Worm (Caenorhabditis elegans) whole organism, L1 larva: ENCODE data around the gene F23H12.3.
"Not testable (repeated sequence)": the region's sequence is repeated elsewhere in the genome, so short reads cannot be mapped to it uniquely, and the experiment has no call there.

Source experiments
- C16A3.4 ChIP-seq: fragments of 150-350 bp; optimal IDR thresholded peaks from 2 replicates; lab custom pipeline; 2014; ENCODE audit warnings: missing biosample characterization, missing genetic modification characterization
- C34B4.2 ChIP-seq: sonication (generic microtip); optimal IDR thresholded peaks from 2 replicates; lab custom pipeline; 2017; ENCODE audit warnings: mild to moderate bottlenecking, missing genetic modification characterization, missing compliant biosample characterization
- F16B12.6 ChIP-seq: fragments of 150-350 bp; optimal IDR thresholded peaks from 2 replicates; lab custom pipeline; 2014; ENCODE audit warnings: missing biosample characterization, missing genetic modification characterization
- aha-1 ChIP-seq: fragments of 150-350 bp; optimal IDR thresholded peaks from 2 replicates; lab custom pipeline; 2014; ENCODE audit warnings: missing biosample characterization, missing genetic modification characterization
- blmp-1 ChIP-seq: fragments of 150-350 bp; optimal IDR thresholded peaks from 2 replicates; lab custom pipeline; 2014; ENCODE audit warnings: missing biosample characterization, missing genetic modification characterization
- ces-1 ChIP-seq: fragments of 150-350 bp; optimal IDR thresholded peaks from 2 replicates; lab custom pipeline; 2014; ENCODE audit warnings: missing biosample characterization, missing genetic modification reagents, missing genetic modification characterization
- dpl-1 ChIP-seq, 3 experiments: fragments of 150-350 bp in 2 of 3; sonication (generic microtip) in 1 of 3; optimal IDR thresholded peaks; 2 replicates each; lab custom pipeline; 2014 to 2017; ENCODE audit warnings: missing biosample characterization in 3 of 3, missing genetic modification characterization in 3 of 3, missing genetic modification reagents in 3 of 3
- dsc-1 ChIP-seq: sonication (generic microtip); optimal IDR thresholded peaks from 2 replicates; lab custom pipeline; 2016; ENCODE audit warnings: mild to moderate bottlenecking, missing genetic modification characterization, missing compliant biosample characterization
- efl-1 ChIP-seq, 4 experiments: fragments of 150-350 bp; optimal IDR thresholded peaks in 3 of 4; peaks in 1 of 4; 1 replicate in 1 of 4; 2 replicates in 3 of 4; lab custom pipeline; 2014; ENCODE audit warnings: missing biosample characterization in 2 of 4, missing genetic modification characterization in 2 of 4, missing genetic modification reagents in 2 of 4
- efl-3 ChIP-seq: fragments of 200-800 bp; sonication (Bioruptor generic); optimal IDR thresholded peaks from 2 replicates; lab custom pipeline; 2018; ENCODE audit warnings: mild to moderate bottlenecking, missing genetic modification characterization, missing compliant biosample characterization
- egl-13 ChIP-seq: sonication (generic microtip); optimal IDR thresholded peaks from 2 replicates; lab custom pipeline; 2016; ENCODE audit warnings: missing genotype, missing genetic modification reagents, missing genetic modification characterization, missing compliant biosample characterization
- fkh-8 ChIP-seq: sonication (generic microtip); optimal IDR thresholded peaks from 2 replicates; lab custom pipeline; 2016; ENCODE audit warnings: mild to moderate bottlenecking, missing genetic modification characterization, missing compliant biosample characterization
- hlh-4 ChIP-seq: sonication (generic microtip); optimal IDR thresholded peaks from 2 replicates; lab custom pipeline; 2016; ENCODE audit warnings: mild to moderate bottlenecking, missing genetic modification characterization, missing compliant biosample characterization
- hpl-2 ChIP-seq: fragments of 150-350 bp; optimal IDR thresholded peaks from 2 replicates; lab custom pipeline; 2014; ENCODE audit warnings: missing biosample characterization, missing genetic modification reagents, missing genetic modification characterization
- isw-1 ChIP-seq: fragments of 200-800 bp; sonication (Bioruptor generic); IDR thresholded peaks from 2 replicates; pipeline ENCODE4 v1.3.6; 2022; ENCODE audit warnings: missing genetic modification characterization, missing compliant biosample characterization
- lin-13 ChIP-seq: fragments of 150-350 bp; optimal IDR thresholded peaks from 2 replicates; lab custom pipeline; 2014; ENCODE audit warnings: missing biosample characterization, missing genetic modification reagents, missing genetic modification characterization
- lin-15B ChIP-seq: fragments of 150-350 bp; sonication (generic microtip); optimal IDR thresholded peaks from 3 replicates; lab custom pipeline; 2014; ENCODE audit warnings: missing biosample characterization, missing genetic modification characterization
- lin-35 ChIP-seq, 2 experiments: fragments of 150-350 bp; optimal IDR thresholded peaks; 2 replicates each; lab custom pipeline; 2014; ENCODE audit warnings: missing biosample characterization in 2 of 2, missing genetic modification characterization in 2 of 2, missing genetic modification reagents in 2 of 2
- mdl-1 ChIP-seq, 2 experiments: fragments of 150-350 bp; optimal IDR thresholded peaks; 2 replicates each; lab custom pipeline; 2014 to 2017; ENCODE audit warnings: missing biosample characterization in 2 of 2, missing genetic modification characterization in 2 of 2, inconsistent platforms in 1 of 2
- mef-2 ChIP-seq: fragments of 150-350 bp; optimal IDR thresholded peaks from 2 replicates; lab custom pipeline; 2014; ENCODE audit warnings: missing biosample characterization, missing genetic modification characterization
- mep-1 ChIP-seq: fragments of 150-350 bp; optimal IDR thresholded peaks from 2 replicates; lab custom pipeline; 2014; ENCODE audit warnings: missing biosample characterization, missing genetic modification characterization
- nhr-28 ChIP-seq: fragments of 150-350 bp; optimal IDR thresholded peaks from 2 replicates; lab custom pipeline; 2014; ENCODE audit warnings: missing biosample characterization, missing genetic modification characterization
- nhr-71 ChIP-seq: sonication (generic microtip); optimal IDR thresholded peaks from 2 replicates; lab custom pipeline; 2016; ENCODE audit warnings: mild to moderate bottlenecking, missing genetic modification characterization, moderate library complexity, missing compliant biosample characterization
- nhr-84 ChIP-seq: sonication (generic microtip); optimal IDR thresholded peaks from 2 replicates; lab custom pipeline; 2017; ENCODE audit warnings: missing biosample characterization, missing genetic modification characterization
- pax-3 ChIP-seq: fragments of 200-800 bp; sonication (Bioruptor generic); optimal IDR thresholded peaks from 2 replicates; lab custom pipeline; 2018; ENCODE audit warnings: mild to moderate bottlenecking, missing genetic modification characterization, moderate library complexity, missing compliant biosample characterization
- pqm-1 ChIP-seq: sonication (generic microtip); optimal IDR thresholded peaks from 3 replicates; lab custom pipeline; 2017; ENCODE audit warnings: missing biosample characterization, missing genetic modification characterization
- rnt-1 ChIP-seq: sonication (generic microtip); optimal IDR thresholded peaks from 2 replicates; lab custom pipeline; 2016; ENCODE audit warnings: mild to moderate bottlenecking, missing genetic modification characterization, moderate library complexity, missing compliant biosample characterization
- skn-1 ChIP-seq: fragments of 150-350 bp; optimal IDR thresholded peaks from 2 replicates; lab custom pipeline; 2014; ENCODE audit warnings: missing biosample characterization, missing genetic modification characterization
- snpc-4 ChIP-seq: fragments of 150-350 bp; optimal IDR thresholded peaks from 2 replicates; lab custom pipeline; 2014; ENCODE audit warnings: missing biosample characterization, missing genetic modification characterization
- snu-23 ChIP-seq: sonication (generic microtip); optimal IDR thresholded peaks from 2 replicates; lab custom pipeline; 2016; ENCODE audit warnings: missing genetic modification characterization, missing compliant biosample characterization
- sox-4 ChIP-seq: sonication (generic microtip); optimal IDR thresholded peaks from 2 replicates; lab custom pipeline; 2016; ENCODE audit warnings: missing genetic modification characterization, missing compliant biosample characterization
- tbx-2 ChIP-seq: sonication (generic microtip); optimal IDR thresholded peaks from 2 replicates; lab custom pipeline; 2016; ENCODE audit warnings: missing genetic modification characterization, missing compliant biosample characterization
- unc-62 ChIP-seq: fragments of 150-350 bp; optimal IDR thresholded peaks from 2 replicates; lab custom pipeline; 2014; ENCODE audit warnings: missing biosample characterization, missing genetic modification reagents, missing genetic modification characterization
- unc-98 ChIP-seq: fragments of 200-800 bp; sonication (Bioruptor generic); IDR thresholded peaks from 2 replicates; pipeline ENCODE4 v1.3.6; 2022; ENCODE audit warnings: missing genetic modification characterization, missing compliant biosample characterization
- xbp-1 ChIP-seq: sonication (generic microtip); optimal IDR thresholded peaks from 2 replicates; lab custom pipeline; 2016; ENCODE audit warnings: missing genetic modification characterization, missing compliant biosample characterization

The F23H12.3 gene

DNA sequence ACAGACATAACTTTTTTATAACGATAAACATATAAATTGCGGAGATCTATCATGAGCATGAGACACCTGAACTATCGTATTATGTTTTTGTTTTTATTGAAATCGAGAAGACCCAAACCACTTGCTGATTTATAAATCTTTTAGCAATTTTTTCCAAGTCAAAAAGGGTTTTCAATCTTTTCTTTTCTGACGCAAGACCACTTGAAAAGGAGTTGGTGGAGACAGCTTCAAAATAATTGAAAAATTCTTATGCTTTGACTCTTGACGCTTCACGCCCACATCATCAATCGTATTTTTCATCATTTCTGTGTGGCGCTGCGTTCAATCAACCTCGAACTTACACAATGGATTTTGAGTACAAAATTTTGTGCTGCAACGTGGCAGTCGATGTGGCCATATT is 26.4 kb downstream of the F23H12.3 start, which contains the start of gene F23H12.7:
Gene F23H12.7 (plus strand): TSS at position 301 of the 400 bp plus-strand sequence.
- TF ChIP-seq hlh-4 (tag; lab: Kevin White, UChicago), result no peak
- TF ChIP-seq C16A3.4 (tag; lab: Kevin White, UChicago), result no peak
- no peak for TF ChIP-seq pqm-1
- no peak for TF ChIP-seq snpc-4 (tag; lab: Kevin White, UChicago)

DNA sequence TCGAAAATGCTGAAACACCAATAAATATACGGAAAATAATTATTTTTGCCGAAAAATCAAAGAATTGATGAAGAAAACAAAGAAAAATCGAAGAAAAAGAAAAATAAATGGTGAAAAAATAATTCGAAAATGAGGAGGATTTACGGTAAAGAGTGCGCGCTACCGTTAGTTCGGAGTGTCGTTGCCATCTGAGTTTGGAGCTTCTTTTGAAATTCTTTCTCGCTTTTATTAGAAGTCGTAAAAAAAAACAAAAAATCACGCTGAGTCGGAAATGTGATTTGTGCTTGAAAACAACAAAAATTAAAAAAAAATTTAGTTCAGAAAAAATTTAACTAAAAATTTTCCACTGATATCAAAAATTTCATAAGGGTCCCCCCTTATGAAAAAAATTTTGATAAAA is 29.3 kb downstream of the F23H12.3 start, which contains the start of gene F23H12.10:
Gene F23H12.10 (minus strand): TSS at position 12 of the 400 bp plus-strand sequence.
- not testable (repeated sequence) for TF ChIP-seq tbx-2; mep-1 (tag; lab: Kevin White, UChicago); efl-1 (optimal IDR thresholded peaks at IDR 0.05; lab: Kevin White, UChicago); efl-1 (GFP tag; optimal IDR thresholded peaks at IDR 0.05 in 1 of 2; lab: Kevin White, UChicago)
- TF ChIP-seq, all 84 proteins: peak for 0; not testable (repeated sequence) for 84

DNA sequence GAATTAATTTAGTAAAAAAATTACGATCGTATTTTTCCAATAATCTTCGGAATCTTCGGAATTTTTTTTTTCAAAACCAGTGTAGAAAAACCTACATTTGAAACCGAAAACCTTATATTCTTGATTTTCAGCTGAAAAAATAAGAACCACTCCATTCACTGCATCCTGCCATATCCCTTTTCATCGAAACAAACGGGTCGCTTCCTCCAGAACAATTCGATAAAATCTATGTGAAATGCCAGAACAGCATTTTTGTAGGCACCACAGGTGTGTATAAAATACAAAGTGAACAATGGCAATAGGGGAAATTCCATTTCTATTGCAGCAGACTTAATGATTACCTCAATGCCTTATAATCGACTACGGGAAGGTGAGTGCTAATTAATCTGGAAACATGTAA is 32.3 kb downstream of the F23H12.3 start, which contains the start of gene K01D12.1:
Gene K01D12.1 (plus strand): TSS at position 301 of the 400 bp plus-strand sequence.
- TF ChIP-seq lin-15B (tag; lab: Kevin White, UChicago), result no peak
- no peak for TF ChIP-seq egl-13 (tag; lab: Kevin White, UChicago)
- TF ChIP-seq fkh-8, result no peak
- no peak for TF ChIP-seq hpl-2
- no peak for TF ChIP-seq snu-23 (GFP tag; lab: Kevin White, UChicago)
- TF ChIP-seq isw-1 (GFP tag; lab: Robert Waterston, UW), result no peak
- no peak for TF ChIP-seq efl-3 (GFP tag; lab: Kevin White, UChicago)
- no peak for TF ChIP-seq blmp-1 (tag; lab: Kevin White, UChicago)
- TF ChIP-seq sox-4 (tag; lab: Kevin White, UChicago), result no peak
- TF ChIP-seq rnt-1, result no peak

DNA sequence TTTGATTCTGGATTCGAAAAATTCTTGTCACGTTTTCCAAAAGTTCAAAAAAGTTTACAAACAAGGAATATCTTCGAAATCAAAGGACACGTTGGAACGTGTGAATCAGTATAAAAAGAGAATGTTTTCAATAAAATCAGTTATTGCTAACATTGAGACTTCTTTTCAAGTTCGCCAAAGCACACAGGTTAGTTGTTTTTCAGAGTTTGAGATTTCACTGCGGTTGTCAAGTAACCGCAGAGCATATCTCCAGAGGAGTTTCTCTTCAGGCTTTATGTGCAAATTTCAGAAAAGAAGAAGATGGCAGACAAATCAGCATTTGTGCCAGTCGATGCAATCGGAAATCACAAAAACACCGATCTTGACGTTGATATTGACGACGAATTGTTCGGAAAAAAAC is 41.2 kb downstream of the F23H12.3 start, which contains the start of gene K01D12.15:
Gene K01D12.15 (plus strand): TSS at position 301 of the 400 bp plus-strand sequence.
- no peak for TF ChIP-seq ces-1 (GFP tag; lab: Kevin White, UChicago)
- TF ChIP-seq, all 84 proteins: peak for 0

DNA sequence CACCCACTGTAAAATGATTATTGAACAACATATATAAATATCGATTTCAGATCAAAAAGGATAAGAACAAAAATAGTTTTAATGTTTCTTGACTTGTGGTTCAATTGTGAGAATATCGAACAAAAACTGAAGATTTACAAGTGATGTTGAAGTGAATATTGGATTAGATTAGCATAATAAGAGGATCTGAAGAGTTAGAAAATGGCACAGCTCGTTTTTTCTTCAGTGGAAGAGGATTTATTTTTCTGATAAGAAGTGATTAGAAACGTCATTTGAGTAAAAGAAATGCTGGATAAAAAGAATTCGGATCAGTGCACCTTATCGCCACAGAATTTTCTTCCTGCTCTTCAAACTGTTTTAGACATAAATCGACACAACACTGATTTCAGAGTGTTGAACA is 50.8 kb downstream of the F23H12.3 start, which contains the start of gene twk-14:
Gene twk-14 (minus strand): TSS at position 8 of the 400 bp plus-strand sequence.
- TF ChIP-seq pax-3 (tag; lab: Kevin White, UChicago) (peak; percentile 48), dsc-1 (tag; lab: Kevin White, UChicago) (peak; percentile 90), aha-1 (tag; lab: Kevin White, UChicago) (no peak), egl-13 (tag; lab: Kevin White, UChicago) (peak; percentile 9), nhr-71 (no peak)

DNA sequence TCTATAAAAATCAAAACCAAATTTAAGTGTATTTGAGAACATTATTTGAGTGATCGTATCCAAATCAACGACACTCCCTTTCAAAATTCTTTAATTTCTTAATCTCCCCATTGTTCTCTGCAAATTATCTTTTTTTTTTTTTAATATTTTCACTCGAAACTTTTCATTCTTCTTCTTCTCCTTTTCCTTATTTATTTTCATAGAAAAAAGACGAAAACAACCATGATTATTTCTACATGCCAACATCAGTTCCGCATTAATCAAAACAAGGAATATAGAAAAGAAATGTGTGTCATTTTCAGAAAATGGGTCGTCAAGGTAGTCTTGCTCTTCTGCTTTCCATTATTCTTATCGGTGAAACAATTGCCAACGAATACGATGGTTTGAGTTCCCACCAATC is 52.6 kb downstream of the F23H12.3 start, which contains the start of gene K01D12.5:
Gene K01D12.5 (plus strand): TSS at position 301 of the 400 bp plus-strand sequence.
- TF ChIP-seq dpl-1 (GFP tag; optimal IDR thresholded peaks at IDR 0.05; lab: Kevin White, UChicago) (no peak), mef-2 (no peak), lin-35 (GFP tag; optimal IDR thresholded peaks at IDR 0.05; lab: Kevin White, UChicago) (no peak), F16B12.6 (tag; lab: Kevin White, UChicago) (no peak), rnt-1 (no peak), unc-62 (no peak), C16A3.4 (tag; lab: Kevin White, UChicago) (no peak), xbp-1 (no peak), mdl-1 (tag; optimal IDR thresholded peaks at IDR 0.05; lab: Kevin White, UChicago) (no peak), C34B4.2 (tag; lab: Kevin White, UChicago) (no peak), nhr-84 (tag; lab: Kevin White, UChicago) (no peak), nhr-28 (tag; lab: Kevin White, UChicago) (no peak), unc-98 (GFP tag; lab: Robert Waterston, UW) (no peak), skn-1 (tag; lab: Kevin White, UChicago) (no peak), isw-1 (GFP tag; lab: Robert Waterston, UW) (no peak), mep-1 (tag; lab: Kevin White, UChicago) (no peak), lin-13 (GFP tag; lab: Kevin White, UChicago) (no peak)
